Worm (Caenorhabditis elegans) whole organism, young adult: Measurements from ENCODE around the gene T19H12.6.

Experiments used
- let-607 ChIP-seq, 2 experiments: fragments of 200-800 bp in 1 of 2; sonication (Bioruptor generic) in 1 of 2; sonication (generic microtip) in 1 of 2; optimal IDR thresholded peaks; 2 replicates each; lab custom pipeline; 2016 to 2018; ENCODE audit warnings: mild to moderate bottlenecking in 2 of 2, missing compliant biosample characterization in 2 of 2, missing genetic modification characterization in 2 of 2, moderate library complexity in 2 of 2, missing genotype in 1 of 2
- snpc-1.1 ChIP-seq: sonication (generic microtip); optimal IDR thresholded peaks from 2 replicates; lab custom pipeline; 2017; ENCODE audit warnings: missing genetic modification characterization, mild to moderate bottlenecking, missing compliant biosample characterization, antibody characterized with exemption, moderate library complexity, missing genotype, missing genetic modification reagents; ENCODE audit not compliant: insufficient read depth
- somi-1 ChIP-seq: fragments of 200-800 bp; sonication (Bioruptor generic); optimal IDR thresholded peaks from 2 replicates; lab custom pipeline; 2018; ENCODE audit warnings: mild to moderate bottlenecking, missing genetic modification characterization, missing compliant biosample characterization
- zfh-2 ChIP-seq: fragments of 200-800 bp; sonication (Bioruptor generic); conservative IDR thresholded peaks from 2 replicates; pipeline ENCODE4 v1.3.6; 2022; ENCODE audit warnings: missing genetic modification reagents, missing genetic modification characterization, missing compliant biosample characterization

DNA sequence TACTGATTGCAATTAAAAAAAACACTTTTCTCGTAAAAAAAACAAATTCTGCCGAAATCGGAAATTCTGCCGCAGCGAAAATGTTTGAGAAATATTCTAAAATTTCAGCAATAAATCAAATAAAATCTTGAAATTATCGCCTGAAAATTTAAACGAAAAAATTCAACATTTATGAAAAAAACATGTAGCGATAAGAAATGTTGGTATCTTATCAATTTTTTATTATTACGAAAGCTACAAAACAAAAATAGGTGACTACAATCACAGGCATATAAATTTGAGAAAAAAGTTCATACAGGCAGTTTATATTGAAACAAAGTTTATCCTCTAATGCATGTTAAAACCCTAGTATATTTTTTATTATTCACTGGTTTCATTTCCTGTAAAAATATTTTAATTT, 28.5 kb upstream of the T19H12.6 start, which contains the start of gene ugt-14:
- no peak for TF ChIP-seq let-607 (tag; optimal IDR thresholded peaks at IDR 0.05; lab: Kevin White, UChicago)
- TF ChIP-seq snpc-1.1 (tag; lab: Kevin White, UChicago), result no peak
- no peak for TF ChIP-seq zfh-2 (GFP tag; lab: Robert Waterston, UW)
- TF ChIP-seq somi-1, result no peak
